Worm (Caenorhabditis elegans) whole organism, young adult: ENCODE data around the gene F44B9.8.
A peak's percentile ranks its signal among the peaks of the same experiment; 100 is the strongest.

Source experiments
- B0019.2 ChIP-seq: fragments of 200-800 bp; sonication (Bioruptor generic); conservative IDR thresholded peaks from 2 replicates; pipeline ENCODE4 v1.3.6; 2022; ENCODE audit warnings: missing genetic modification reagents, missing genetic modification characterization, missing compliant biosample characterization
- B0261.1 ChIP-seq: sonication (generic microtip); optimal IDR thresholded peaks from 2 replicates; lab custom pipeline; 2016; ENCODE audit warnings: mild to moderate bottlenecking, missing genetic modification characterization, moderate library complexity, missing compliant biosample characterization
- C17E4.6 ChIP-seq: fragments of 200-800 bp; sonication (Bioruptor generic); IDR thresholded peaks from 2 replicates; pipeline ENCODE4 v1.3.6; 2022; ENCODE audit warnings: missing genetic modification reagents, missing genetic modification characterization, missing compliant biosample characterization
- F23B12.7 ChIP-seq: sonication (generic microtip); optimal IDR thresholded peaks from 2 replicates; lab custom pipeline; 2017; ENCODE audit warnings: missing genetic modification characterization, mild to moderate bottlenecking, missing compliant biosample characterization, antibody characterized with exemption, moderate library complexity; ENCODE audit not compliant: insufficient read depth
- F49E8.2 ChIP-seq: sonication (generic microtip); optimal IDR thresholded peaks from 3 replicates; lab custom pipeline; 2017; ENCODE audit warnings: missing genetic modification characterization, mild to moderate bottlenecking, missing compliant biosample characterization, antibody characterized with exemption, moderate library complexity; ENCODE audit not compliant: insufficient read depth
- F52B5.7 ChIP-seq: sonication (generic microtip); optimal IDR thresholded peaks from 2 replicates; lab custom pipeline; 2016; ENCODE audit warnings: mild to moderate bottlenecking, missing genetic modification characterization, missing compliant biosample characterization
- F55B11.4 ChIP-seq: sonication (generic microtip); optimal IDR thresholded peaks from 2 replicates; lab custom pipeline; 2016; ENCODE audit warnings: missing compliant biosample characterization, missing genetic modification characterization, borderline replicate concordance; ENCODE audit not compliant: insufficient read depth
- K12H6.12 ChIP-seq: fragments of 200-800 bp; sonication (Bioruptor generic); optimal IDR thresholded peaks from 2 replicates; lab custom pipeline; 2018; ENCODE audit warnings: mild to moderate bottlenecking, missing genetic modification characterization, missing compliant biosample characterization
- Y79H2A.3 ChIP-seq: fragments of 200-800 bp; sonication (Bioruptor generic); conservative IDR thresholded peaks from 2 replicates; pipeline ENCODE4 v1.3.6; 2022; ENCODE audit warnings: missing genetic modification reagents, missing genetic modification characterization, missing compliant biosample characterization
- atf-7 ChIP-seq: sonication (generic microtip); optimal IDR thresholded peaks from 2 replicates; lab custom pipeline; 2017; ENCODE audit warnings: mild to moderate bottlenecking, missing genetic modification characterization, missing compliant biosample characterization
- bed-1 ChIP-seq: fragments of 200-800 bp; sonication (Bioruptor generic); IDR thresholded peaks from 2 replicates; pipeline ENCODE4 v1.3.6; 2022; ENCODE audit warnings: missing genetic modification reagents, missing genetic modification characterization, missing compliant biosample characterization
- cebp-2 ChIP-seq: fragments of 200-800 bp; sonication (Bioruptor generic); IDR thresholded peaks from 2 replicates; pipeline ENCODE4 v1.3.6; 2022; ENCODE audit warnings: missing genetic modification characterization, missing compliant biosample characterization
- ceh-58 ChIP-seq: fragments of 200-800 bp; sonication (Bioruptor generic); IDR thresholded peaks from 2 replicates; pipeline ENCODE4 v1.3.6; 2022; ENCODE audit warnings: missing genetic modification characterization, missing compliant biosample characterization
- die-1 ChIP-seq: sonication (generic microtip); optimal IDR thresholded peaks from 2 replicates; lab custom pipeline; 2016; ENCODE audit warnings: missing genotype, mild to moderate bottlenecking, missing genetic modification characterization, missing compliant biosample characterization
- dox-1 ChIP-seq: fragments of 200-800 bp; sonication (Bioruptor generic); IDR thresholded peaks from 2 replicates; pipeline ENCODE4 v1.3.6; 2022; ENCODE audit warnings: missing genetic modification reagents, missing genetic modification characterization, missing compliant biosample characterization
- dpff-1 ChIP-seq: sonication (generic microtip); optimal IDR thresholded peaks from 2 replicates; lab custom pipeline; 2017; ENCODE audit warnings: mild to moderate bottlenecking, missing genetic modification characterization, missing compliant biosample characterization
- egl-18 ChIP-seq: fragments of 200-800 bp; sonication (Bioruptor generic); IDR thresholded peaks from 2 replicates; pipeline ENCODE4 v1.3.6; 2022; ENCODE audit warnings: missing genetic modification reagents, missing genetic modification characterization, missing compliant biosample characterization
- ekl-4 ChIP-seq: fragments of 200-800 bp; sonication (Bioruptor generic); IDR thresholded peaks from 2 replicates; pipeline ENCODE4 v1.3.6; 2022; ENCODE audit warnings: missing genetic modification reagents, missing genetic modification characterization, missing compliant biosample characterization
- ets-4 ChIP-seq: fragments of 200-800 bp; sonication (Bioruptor generic); optimal IDR thresholded peaks from 2 replicates; lab custom pipeline; 2018; ENCODE audit warnings: mild to moderate bottlenecking, missing genetic modification characterization, missing compliant biosample characterization
- fkh-3 ChIP-seq: sonication (generic microtip); optimal IDR thresholded peaks from 2 replicates; lab custom pipeline; 2016; ENCODE audit warnings: mild to moderate bottlenecking, missing genetic modification characterization, missing compliant biosample characterization
- hlh-26 ChIP-seq: fragments of 200-800 bp; sonication (Bioruptor generic); conservative IDR thresholded peaks from 2 replicates; pipeline ENCODE4 v1.3.6; 2022; ENCODE audit warnings: missing genetic modification reagents, missing genetic modification characterization, missing compliant biosample characterization
- hmg-20 ChIP-seq: fragments of 200-800 bp; sonication (Bioruptor generic); IDR thresholded peaks from 2 replicates; pipeline ENCODE4 v1.3.6; 2022; ENCODE audit warnings: missing genetic modification reagents, missing genetic modification characterization, missing compliant biosample characterization
- hsf-1 ChIP-seq: fragments of 200-800 bp; sonication (Bioruptor generic); IDR thresholded peaks from 2 replicates; pipeline ENCODE4 v1.3.6; 2022; ENCODE audit warnings: missing genetic modification reagents, missing genetic modification characterization, missing compliant biosample characterization
- let-526 ChIP-seq: fragments of 200-800 bp; sonication (Bioruptor generic); IDR thresholded peaks from 2 replicates; pipeline ENCODE4 v1.3.6; 2022; ENCODE audit warnings: missing genetic modification reagents, missing genetic modification characterization, missing compliant biosample characterization
- lin-26 ChIP-seq: fragments of 200-800 bp; sonication (Bioruptor generic); IDR thresholded peaks from 2 replicates; pipeline ENCODE4 v1.3.6; 2022; ENCODE audit warnings: missing genetic modification reagents, missing genetic modification characterization, missing compliant biosample characterization
- lir-1 ChIP-seq: fragments of 200-800 bp; sonication (Bioruptor generic); conservative IDR thresholded peaks from 2 replicates; pipeline ENCODE4 v1.3.6; 2022; ENCODE audit warnings: missing genetic modification reagents, missing genetic modification characterization, missing compliant biosample characterization
- lsy-27 ChIP-seq: sonication (generic microtip); optimal IDR thresholded peaks from 2 replicates; lab custom pipeline; 2017; ENCODE audit warnings: missing genetic modification characterization, mild to moderate bottlenecking, missing compliant biosample characterization, antibody characterized with exemption, missing genotype, borderline replicate concordance; ENCODE audit not compliant: insufficient read depth
- mxl-1 ChIP-seq: sonication (generic microtip); optimal IDR thresholded peaks from 2 replicates; lab custom pipeline; 2016; ENCODE audit warnings: missing genetic modification characterization, missing compliant biosample characterization
- nfya-1 ChIP-seq: sonication (generic microtip); optimal IDR thresholded peaks from 2 replicates; lab custom pipeline; 2017; ENCODE audit warnings: antibody characterized with exemption, missing compliant biosample characterization, missing genetic modification characterization, borderline replicate concordance; ENCODE audit not compliant: insufficient read depth
- pha-4 ChIP-seq: fragments of 150-350 bp; sonication (generic microtip); optimal IDR thresholded peaks from 2 replicates; lab custom pipeline; 2014; ENCODE audit warnings: missing biosample characterization, missing genetic modification reagents, missing genetic modification characterization
- rec-8 ChIP-seq, 2 experiments: sonication (generic microtip); optimal IDR thresholded peaks; 2 replicates each; lab custom pipeline; 2016; ENCODE audit warnings: mild to moderate bottlenecking in 2 of 2, missing genetic modification characterization in 2 of 2, missing genetic modification reagents in 2 of 2, missing genotype in 2 of 2, missing biosample characterization in 1 of 2, missing compliant biosample characterization in 1 of 2, moderate library complexity in 1 of 2
- repo-1 ChIP-seq: sonication (generic microtip); optimal IDR thresholded peaks from 2 replicates; lab custom pipeline; 2017; ENCODE audit warnings: mild to moderate bottlenecking, missing genetic modification characterization, missing compliant biosample characterization
- snpc-1.1 ChIP-seq: sonication (generic microtip); optimal IDR thresholded peaks from 2 replicates; lab custom pipeline; 2017; ENCODE audit warnings: missing genetic modification characterization, mild to moderate bottlenecking, missing compliant biosample characterization, antibody characterized with exemption, moderate library complexity, missing genotype, missing genetic modification reagents; ENCODE audit not compliant: insufficient read depth
- snpc-3.4 ChIP-seq: sonication (generic microtip); optimal IDR thresholded peaks from 2 replicates; lab custom pipeline; 2017; ENCODE audit warnings: missing genetic modification characterization, mild to moderate bottlenecking, missing compliant biosample characterization, antibody characterized with exemption, moderate library complexity, missing genotype, missing genetic modification reagents
- unc-62 ChIP-seq: fragments of 150-350 bp; optimal IDR thresholded peaks from 2 replicates; lab custom pipeline; 2014; ENCODE audit warnings: missing biosample characterization, missing genetic modification reagents, missing genetic modification characterization
- zim-3 ChIP-seq: sonication (generic microtip); optimal IDR thresholded peaks from 2 replicates; lab custom pipeline; 2017; ENCODE audit warnings: mild to moderate bottlenecking, missing genetic modification characterization, moderate library complexity, missing compliant biosample characterization
- ztf-22 ChIP-seq: fragments of 200-800 bp; sonication (Bioruptor generic); optimal IDR thresholded peaks from 2 replicates; lab custom pipeline; 2018; ENCODE audit warnings: mild to moderate bottlenecking, missing genetic modification characterization, moderate library complexity, missing compliant biosample characterization
- ztf-26 ChIP-seq: sonication (generic microtip); optimal IDR thresholded peaks from 2 replicates; lab custom pipeline; 2017; ENCODE audit warnings: missing genetic modification characterization, missing compliant biosample characterization
- ztf-28 ChIP-seq: fragments of 200-800 bp; sonication (Bioruptor generic); IDR thresholded peaks from 2 replicates; pipeline ENCODE4 v1.3.6; 2022; ENCODE audit warnings: missing genetic modification reagents, missing genetic modification characterization, missing compliant biosample characterization

F44B9.8 gene

ce11 chrIII:8069206-8069605 is 39.8 kb upstream of the F44B9.8 start (continued):
- 0 out of 2 replicates have a peak, but pooled peaks have one; percentile 14 for TF ChIP-seq B0019.2 (GFP tag; lab: Robert Waterston, UW)
- TF ChIP-seq nfya-1: no peak
- no peak for TF ChIP-seq unc-62 (GFP tag; lab: Kevin White, UChicago)
- TF ChIP-seq repo-1 (tag; lab: Kevin White, UChicago): no peak
- no peak for TF ChIP-seq dox-1 (GFP tag; lab: Robert Waterston, UW)
- no peak for TF ChIP-seq lir-1 (GFP tag; lab: Robert Waterston, UW)
- TF ChIP-seq ztf-28 (GFP tag; lab: Robert Waterston, UW): no peak
- TF ChIP-seq hmg-20 (GFP tag; lab: Robert Waterston, UW): no peak
- TF ChIP-seq fkh-3 (tag; lab: Kevin White, UChicago): no peak
- peak; percentile 7 for TF ChIP-seq F49E8.2
- TF ChIP-seq cebp-2: no peak
- TF ChIP-seq snpc-3.4 (tag; lab: Kevin White, UChicago): peak; percentile 76
- no peak for TF ChIP-seq C17E4.6 (GFP tag; lab: Robert Waterston, UW)
- no peak for TF ChIP-seq let-526 (GFP tag; lab: Robert Waterston, UW)
- no peak for TF ChIP-seq mxl-1 (tag; lab: Kevin White, UChicago)
- TF ChIP-seq F55B11.4 (tag; lab: Kevin White, UChicago): no peak
- no peak for TF ChIP-seq hlh-26 (GFP tag; lab: Robert Waterston, UW)
- TF ChIP-seq ceh-58 (GFP tag; lab: Robert Waterston, UW): no peak
- TF ChIP-seq bed-1: no peak
- TF ChIP-seq B0261.1: peak; percentile 72
- TF ChIP-seq egl-18 (GFP tag; lab: Robert Waterston, UW): no peak
- TF ChIP-seq F23B12.7 (tag; lab: Kevin White, UChicago): peak; percentile 58
- TF ChIP-seq ets-4: no peak
- TF ChIP-seq zim-3 (tag; lab: Kevin White, UChicago): no peak
- TF ChIP-seq atf-7 (tag; lab: Kevin White, UChicago): no peak
- TF ChIP-seq pha-4 (tag; lab: Kevin White, UChicago): no peak
- no peak for TF ChIP-seq rec-8 (tag; optimal IDR thresholded peaks at IDR 0.05; lab: Kevin White, UChicago)
- TF ChIP-seq snpc-1.1 (tag; lab: Kevin White, UChicago): peak; percentile 89
- TF ChIP-seq dpff-1 (tag; lab: Kevin White, UChicago): no peak
- no peak for TF ChIP-seq lsy-27 (tag; lab: Kevin White, UChicago)
- no peak for TF ChIP-seq F52B5.7
- no peak for TF ChIP-seq ekl-4
- no peak for TF ChIP-seq hsf-1 (GFP tag; lab: Robert Waterston, UW)
- TF ChIP-seq lin-26: peak; percentile 76
- TF ChIP-seq ztf-22 (GFP tag; lab: Kevin White, UChicago): no peak
- no peak for TF ChIP-seq ztf-26
- TF ChIP-seq Y79H2A.3 (GFP tag; lab: Robert Waterston, UW): no peak
- TF ChIP-seq K12H6.12: no peak
- TF ChIP-seq, all 124 proteins: peak for 15

ce11 chrIII:8067798-8068197 is 38.3 kb upstream of the F44B9.8 start:
- TF ChIP-seq ztf-22 (GFP tag; lab: Kevin White, UChicago): no peak
- TF ChIP-seq die-1 (tag; lab: Kevin White, UChicago): no peak
- no peak for TF ChIP-seq B0261.1
- no peak for TF ChIP-seq rec-8 (tag; optimal IDR thresholded peaks at IDR 0.05; lab: Kevin White, UChicago)
